Worm (Caenorhabditis elegans) whole organism, L4 larva: Measurements from ENCODE around the gene acr-20.
A peak's percentile ranks its signal among the peaks of the same experiment; 100 is the strongest.

ENCODE experiments used
- D1046.2 ChIP-seq: fragments of 200-800 bp; sonication (Bioruptor generic); IDR thresholded peaks from 2 replicates; pipeline ENCODE4 v1.3.6; 2022; ENCODE audit warnings: missing genetic modification characterization, missing compliant biosample characterization
- F10B5.3 ChIP-seq: sonication (generic microtip); optimal IDR thresholded peaks from 2 replicates; lab custom pipeline; 2016; ENCODE audit warnings: mild to moderate bottlenecking, missing genetic modification characterization, missing compliant biosample characterization
- F44E2.7 ChIP-seq: fragments of 200-800 bp; sonication (Bioruptor generic); IDR thresholded peaks from 2 replicates; pipeline ENCODE4 v2.1.2; 2022; ENCODE audit warnings: missing genetic modification characterization, missing compliant biosample characterization
- R02D3.7 ChIP-seq: fragments of 150-350 bp; sonication (generic microtip); optimal IDR thresholded peaks from 3 replicates; lab custom pipeline; 2014; ENCODE audit warnings: missing biosample characterization, missing genetic modification characterization
- T26A8.4 ChIP-seq: fragments of 200-800 bp; sonication (Bioruptor generic); IDR thresholded peaks from 2 replicates; pipeline ENCODE4 v1.3.6; 2022; ENCODE audit warnings: missing genetic modification characterization, missing compliant biosample characterization
- ZK337.2 ChIP-seq: fragments of 200-800 bp; sonication (Bioruptor generic); IDR thresholded peaks from 2 replicates; pipeline ENCODE4 v1.3.6; 2022; ENCODE audit warnings: missing genetic modification reagents, missing genetic modification characterization, missing compliant biosample characterization
- aha-1 ChIP-seq: fragments of 150-350 bp; peaks from one replicate; lab custom pipeline; 2014; ENCODE audit warnings: missing biosample characterization, missing genetic modification characterization
- arid-1 ChIP-seq: fragments of 200-800 bp; sonication (Bioruptor generic); conservative IDR thresholded peaks from 2 replicates; pipeline ENCODE4 v1.3.6; 2022; ENCODE audit warnings: missing genetic modification reagents, missing genetic modification characterization, missing compliant biosample characterization
- ceh-20 ChIP-seq: fragments of 200-800 bp; sonication (Bioruptor generic); IDR thresholded peaks from 2 replicates; pipeline ENCODE4 v1.3.6; 2022; ENCODE audit warnings: missing genetic modification reagents, missing genetic modification characterization, missing compliant biosample characterization
- ceh-28 ChIP-seq: fragments of 150-350 bp; optimal IDR thresholded peaks from 2 replicates; lab custom pipeline; 2014; ENCODE audit warnings: missing biosample characterization, missing genetic modification reagents, missing genetic modification characterization
- cey-2 ChIP-seq: sonication (generic microtip); optimal IDR thresholded peaks from 3 replicates; lab custom pipeline; 2017; ENCODE audit warnings: missing genetic modification characterization, mild to moderate bottlenecking, missing compliant biosample characterization, antibody characterized with exemption, borderline replicate concordance; ENCODE audit not compliant: insufficient read depth
- ctbp-1 ChIP-seq: fragments of 200-800 bp; sonication (Bioruptor generic); IDR thresholded peaks from 2 replicates; pipeline ENCODE4 v1.3.6; 2022; ENCODE audit warnings: missing genetic modification reagents, missing genetic modification characterization, missing compliant biosample characterization
- daf-12 ChIP-seq: fragments of 150-350 bp; optimal IDR thresholded peaks from 2 replicates; lab custom pipeline; 2014; ENCODE audit warnings: missing biosample characterization, missing genetic modification reagents, missing genetic modification characterization
- daf-16 ChIP-seq, 3 experiments: sonication (generic microtip); optimal IDR thresholded peaks; 2 replicates each; lab custom pipeline; 2016 to 2017; ENCODE audit warnings: missing genetic modification characterization in 3 of 3, missing genetic modification reagents in 3 of 3, mild to moderate bottlenecking in 2 of 3, missing compliant biosample characterization in 2 of 3, missing biosample characterization in 1 of 3, moderate library complexity in 1 of 3
- daf-8 ChIP-seq: fragments of 200-800 bp; sonication (Bioruptor generic); IDR thresholded peaks from 2 replicates; pipeline ENCODE4 v1.3.6; 2022; ENCODE audit warnings: missing genetic modification characterization, missing compliant biosample characterization
- dve-1 ChIP-seq: sonication (generic microtip); optimal IDR thresholded peaks from 2 replicates; lab custom pipeline; 2017; ENCODE audit warnings: antibody characterized with exemption, mild to moderate bottlenecking, missing genetic modification characterization, missing compliant biosample characterization; ENCODE audit not compliant: insufficient read depth
- egl-43 ChIP-seq: fragments of 200-800 bp; sonication (Bioruptor generic); IDR thresholded peaks from 2 replicates; pipeline ENCODE4 v1.3.6; 2022; ENCODE audit warnings: missing genetic modification reagents, missing genetic modification characterization, missing compliant biosample characterization
- gei-8 ChIP-seq: fragments of 200-800 bp; sonication (Bioruptor generic); optimal IDR thresholded peaks from 2 replicates; lab custom pipeline; 2018; ENCODE audit warnings: mild to moderate bottlenecking, missing genetic modification characterization, missing compliant biosample characterization
- hlh-11 ChIP-seq: fragments of 200-800 bp; sonication (Bioruptor generic); optimal IDR thresholded peaks from 2 replicates; lab custom pipeline; 2018; ENCODE audit warnings: mild to moderate bottlenecking, missing genetic modification characterization, missing compliant biosample characterization
- hlh-30 ChIP-seq: sonication (generic microtip); optimal IDR thresholded peaks from 2 replicates; lab custom pipeline; 2017; ENCODE audit warnings: antibody characterized with exemption, mild to moderate bottlenecking, missing genetic modification characterization, missing compliant biosample characterization; ENCODE audit not compliant: insufficient read depth
- lin-1 ChIP-seq: fragments of 200-800 bp; sonication (Bioruptor generic); IDR thresholded peaks from 2 replicates; pipeline ENCODE4 v1.3.6; 2022; ENCODE audit warnings: missing genetic modification reagents, missing genetic modification characterization, missing compliant biosample characterization
- lin-29 ChIP-seq: fragments of 200-800 bp; sonication (Bioruptor generic); IDR thresholded peaks from 2 replicates; pipeline ENCODE4 v1.3.6; 2022; ENCODE audit warnings: missing genetic modification reagents, missing genetic modification characterization, missing compliant biosample characterization
- lin-39 ChIP-seq: fragments of 150-350 bp; optimal IDR thresholded peaks from 2 replicates; lab custom pipeline; 2014; ENCODE audit warnings: missing biosample characterization, missing genetic modification reagents, missing genetic modification characterization
- lsy-2 ChIP-seq, 2 experiments: fragments of 150-350 bp in 1 of 2; sonication (generic microtip) in 1 of 2; optimal IDR thresholded peaks; 2 replicates each; lab custom pipeline; 2014 to 2017; ENCODE audit warnings: missing biosample characterization in 2 of 2, missing genetic modification characterization in 2 of 2
- madf-5 ChIP-seq, 2 experiments: fragments of 200-800 bp; sonication (Bioruptor generic); IDR thresholded peaks; 2 replicates each; pipeline ENCODE4 v1.3.6; 2022; ENCODE audit warnings: missing compliant biosample characterization in 2 of 2, missing genetic modification characterization in 2 of 2
- madf-9 ChIP-seq: fragments of 200-800 bp; sonication (Bioruptor generic); conservative IDR thresholded peaks from 2 replicates; pipeline ENCODE4 v1.3.6; 2022; ENCODE audit warnings: missing genetic modification reagents, missing genetic modification characterization, missing compliant biosample characterization
- mdl-1 ChIP-seq, 2 experiments: fragments of 150-350 bp in 1 of 2; sonication (generic microtip) in 1 of 2; optimal IDR thresholded peaks; 2 replicates each; lab custom pipeline; 2014 to 2017; ENCODE audit warnings: missing biosample characterization in 2 of 2, missing genetic modification characterization in 2 of 2
- mxl-3 ChIP-seq: fragments of 200-800 bp; sonication (Bioruptor generic); optimal IDR thresholded peaks from 2 replicates; lab custom pipeline; 2018; ENCODE audit warnings: mild to moderate bottlenecking, missing genetic modification characterization, missing compliant biosample characterization
- nhr-10 ChIP-seq: fragments of 150-350 bp; optimal IDR thresholded peaks from 2 replicates; lab custom pipeline; 2014; ENCODE audit warnings: missing biosample characterization, missing genetic modification characterization
- nhr-102 ChIP-seq: sonication (generic microtip); optimal IDR thresholded peaks from 2 replicates; lab custom pipeline; 2016; ENCODE audit warnings: mild to moderate bottlenecking, missing genetic modification characterization, moderate library complexity, missing compliant biosample characterization
- nhr-111 ChIP-seq: fragments of 200-800 bp; sonication (Bioruptor generic); optimal IDR thresholded peaks from 2 replicates; lab custom pipeline; 2018; ENCODE audit warnings: mild to moderate bottlenecking, missing genetic modification characterization, missing compliant biosample characterization
- nhr-42 ChIP-seq: fragments of 200-800 bp; sonication (Bioruptor generic); IDR thresholded peaks from 2 replicates; pipeline ENCODE4 v1.3.6; 2022; ENCODE audit warnings: missing genetic modification characterization, missing compliant biosample characterization
- nhr-48 ChIP-seq: sonication (generic microtip); optimal IDR thresholded peaks from 2 replicates; lab custom pipeline; 2016; ENCODE audit warnings: mild to moderate bottlenecking, missing genetic modification characterization, missing compliant biosample characterization
- nhr-6 ChIP-seq: fragments of 150-350 bp; optimal IDR thresholded peaks from 2 replicates; lab custom pipeline; 2014; ENCODE audit warnings: missing biosample characterization, missing genetic modification characterization
- nhr-77 ChIP-seq: fragments of 150-350 bp; optimal IDR thresholded peaks from 2 replicates; lab custom pipeline; 2014; ENCODE audit warnings: missing biosample characterization, missing genetic modification characterization
- pha-4 ChIP-seq, 2 experiments: fragments of 150-350 bp in 1 of 2; fragments of 200-800 bp in 1 of 2; sonication (Bioruptor generic) in 1 of 2; IDR thresholded peaks in 1 of 2; optimal IDR thresholded peaks in 1 of 2; 2 replicates each; pipeline versions ENCODE4 v1.3.6 to Lab custom; 2014 to 2022; ENCODE audit warnings: missing genetic modification characterization in 2 of 2, missing genetic modification reagents in 2 of 2, missing biosample characterization in 1 of 2, missing compliant biosample characterization in 1 of 2
- php-3 ChIP-seq: fragments of 200-800 bp; sonication (Bioruptor generic); IDR thresholded peaks from 2 replicates; pipeline ENCODE4 v1.3.6; 2022; ENCODE audit warnings: missing genetic modification reagents, missing genetic modification characterization, missing compliant biosample characterization
- rbr-2 ChIP-seq: sonication (generic microtip); optimal IDR thresholded peaks from 2 replicates; lab custom pipeline; 2016; ENCODE audit warnings: missing genotype, missing genetic modification characterization, missing compliant biosample characterization
- saeg-2 ChIP-seq: fragments of 200-800 bp; sonication (Bioruptor generic); IDR thresholded peaks from 2 replicates; pipeline ENCODE4 v1.3.6; 2022; ENCODE audit warnings: missing genetic modification reagents, missing genetic modification characterization, missing compliant biosample characterization
- snpc-1.2 ChIP-seq: fragments of 200-800 bp; sonication (Bioruptor generic); IDR thresholded peaks from 2 replicates; pipeline ENCODE4 v1.3.6; 2022; ENCODE audit warnings: missing genetic modification reagents, missing genetic modification characterization, missing compliant biosample characterization
- snpc-4 ChIP-seq: fragments of 150-350 bp; optimal IDR thresholded peaks from 2 replicates; lab custom pipeline; 2014; ENCODE audit warnings: missing biosample characterization, missing genetic modification characterization
- spr-1 ChIP-seq: sonication (generic microtip); optimal IDR thresholded peaks from 2 replicates; lab custom pipeline; 2016; ENCODE audit warnings: mild to moderate bottlenecking, missing genetic modification characterization, missing compliant biosample characterization
- unc-39 ChIP-seq: sonication (generic microtip); optimal IDR thresholded peaks from 2 replicates; lab custom pipeline; 2017; ENCODE audit warnings: missing biosample characterization, missing genetic modification characterization
- zfp-2 ChIP-seq: sonication (generic microtip); optimal IDR thresholded peaks from 2 replicates; lab custom pipeline; 2016; ENCODE audit warnings: mild to moderate bottlenecking, missing genetic modification characterization, missing compliant biosample characterization
- zip-2 ChIP-seq: fragments of 150-350 bp; optimal IDR thresholded peaks from 2 replicates; lab custom pipeline; 2014; ENCODE audit warnings: missing biosample characterization, missing genetic modification characterization

acr-20 gene

ce11 chrII:14408312-14408711 is 30.6 kb upstream of the acr-20 start, which contains the start of gene F26H11.4:
Gene F26H11.4 (plus strand): TSS chrII:14408612.
- TF ChIP-seq D1046.2 (GFP tag; lab: Robert Waterston, UW) = no peak
- TF ChIP-seq daf-12 (tag; lab: Kevin White, UChicago) = no peak
- TF ChIP-seq lin-1 (GFP tag; lab: Robert Waterston, UW) = 0 out of 2 replicates have a peak, but pooled peaks have one; percentile 3
- no peak for TF ChIP-seq lin-39 (tag; lab: Kevin White, UChicago)

ce11 chrII:14407332-14408270 is 29.9 kb upstream of the acr-20 start:
- TF ChIP-seq mdl-1 (tag; optimal IDR thresholded peaks at IDR 0.05; lab: Kevin White, UChicago) (peak in 1 of 2 experiments; percentile 16), snpc-1.2 (GFP tag; lab: Robert Waterston, UW) (0 out of 2 replicates have a peak, but pooled peaks have one; percentile 40), madf-5 (GFP tag; IDR thresholded peaks at IDR 0.05; lab: Robert Waterston, UW) (peak in 1 of 2 experiments; percentile 4; a peak in 1 of 4 replicates), ceh-28 (no peak), madf-9 (GFP tag; lab: Robert Waterston, UW) (no peak), pha-4 (GFP tag; IDR thresholded peaks at IDR 0.05; lab: Robert Waterston, UW) (peak; percentile 75; the same call in 1 of the 2 replicates), pha-4 (tag; optimal IDR thresholded peaks at IDR 0.05; lab: Kevin White, UChicago) (peak; percentile 68), ctbp-1 (GFP tag; lab: Robert Waterston, UW) (0 out of 2 replicates have a peak, but pooled peaks have one; percentile 62), lin-39 (tag; lab: Kevin White, UChicago) (no peak), lin-29 (GFP tag; lab: Robert Waterston, UW) (peak; percentile 69), ZK337.2 (GFP tag; lab: Robert Waterston, UW) (no peak), hlh-11 (tag; lab: Kevin White, UChicago) (peak; percentile 63), nhr-48 (tag; lab: Kevin White, UChicago) (peak; percentile 27), egl-43 (GFP tag; lab: Robert Waterston, UW) (peak; percentile 52), mxl-3 (peak; percentile 32), rbr-2 (tag; lab: Kevin White, UChicago) (peak; percentile 40), lsy-2 (tag; optimal IDR thresholded peaks at IDR 0.05; lab: Kevin White, UChicago) (peak in 1 of 2 experiments; percentile 81), nhr-6 (tag; lab: Kevin White, UChicago) (peak; percentile 17), daf-16 (GFP tag; optimal IDR thresholded peaks at IDR 0.05; lab: Kevin White, UChicago) (no peak), daf-16 (tag; optimal IDR thresholded peaks at IDR 0.05; lab: Kevin White, UChicago) (peak; percentile 43), unc-39 (tag; lab: Kevin White, UChicago) (no peak), T26A8.4 (GFP tag; lab: Robert Waterston, UW) (peak; percentile 95), nhr-102 (peak; percentile 70), nhr-77 (tag; lab: Kevin White, UChicago) (peak; percentile 68), dve-1 (tag; lab: Kevin White, UChicago) (peak; percentile 74), F10B5.3 (tag; lab: Kevin White, UChicago) (peak; percentile 47), zip-2 (tag; lab: Kevin White, UChicago) (peak; percentile 38), R02D3.7 (no peak), spr-1 (tag; lab: Kevin White, UChicago) (peak; percentile 52), F44E2.7 (GFP tag; lab: Robert Waterston, UW) (no peak), zfp-2 (no peak), nhr-111 (GFP tag; lab: Kevin White, UChicago) (no peak), hlh-30 (tag; lab: Kevin White, UChicago) (peak; percentile 61), daf-8 (no peak), aha-1 (tag; lab: Kevin White, UChicago) (peak; percentile 80), saeg-2 (peak; percentile 76), ceh-20 (GFP tag; lab: Robert Waterston, UW) (no peak), arid-1 (0 out of 2 replicates have a peak, but pooled peaks have one; percentile 42), php-3 (peak; percentile 84), snpc-4 (tag; lab: Kevin White, UChicago) (no peak), nhr-42 (GFP tag; lab: Robert Waterston, UW) (peak; percentile 88), gei-8 (no peak), cey-2 (tag; lab: Kevin White, UChicago) (no peak), nhr-10 (tag; lab: Kevin White, UChicago) (no peak)
